Fruit fly (Drosophila melanogaster): ENCODE results near the gene CG42467.

CG42467 gene

dm6 chr2L:3693082-3693481 lies 8.0 kb upstream of the CG42467 start, which contains the start of gene CG3513:
CG3513 (minus strand) TSS chr2L:3693182.
- TF ChIP-seq CG17801 (GFP tag; optimal IDR thresholded peaks at IDR 0.05; ENCODE audit: partially characterized antibody), result no peak

- TF ChIP-seq CG17801 (GFP tag; optimal IDR thresholded peaks at IDR 0.05; ENCODE audit: partially characterized antibody), result no peak
These were observed 7.3 kb upstream of the CG42467 start, which contains the start of gene Acp24A4 for dm6 chr2L:3693805-3694204. Acp24A4 (minus strand) TSS chr2L:3693905.

- TF ChIP-seq CG17801 (GFP tag; optimal IDR thresholded peaks at IDR 0.05; ENCODE audit: partially characterized antibody), result no peak
These were observed 6.2 kb upstream of the CG42467 start, which contains the start of gene CG43165 for dm6 chr2L:3694920-3695319. CG43165 (minus strand) TSS chr2L:3695020.

dm6 chr2L:3695361-3695818 lies 5.7 kb upstream of the CG42467 start, which contains the start of gene CG16713:
CG16713 (minus strand) TSS chr2L:3695411.
- no peak for TF ChIP-seq CG17801 (GFP tag; optimal IDR thresholded peaks at IDR 0.05; ENCODE audit: partially characterized antibody)

- no peak for TF ChIP-seq CG17801 (GFP tag; optimal IDR thresholded peaks at IDR 0.05; ENCODE audit: partially characterized antibody)
These were observed 4.7 kb upstream of the CG42467 start, which contains the start of gene IM33 for dm6 chr2L:3696438-3696837. IM33 (minus strand) TSS chr2L:3696658.

dm6 chr2L:3697772-3698171 lies 3.3 kb upstream of the CG42467 start, which contains the start of gene CG3604:
CG3604 (minus strand) TSS chr2L:3697872.
- TF ChIP-seq CG17801 (GFP tag; optimal IDR thresholded peaks at IDR 0.05; ENCODE audit: partially characterized antibody), result no peak

dm6 chr2L:3698992-3699514 lies 2.0 kb upstream of the CG42467 start, which contains the start of the genes CG10031 and CG42464:
CG10031 (minus strand) TSS chr2L:3699092.
CG42464 (plus strand) TSS chr2L:3699464.
- no peak for TF ChIP-seq CG17801 (GFP tag; optimal IDR thresholded peaks at IDR 0.05; ENCODE audit: partially characterized antibody)

- TF ChIP-seq CG17801 (GFP tag; optimal IDR thresholded peaks at IDR 0.05; ENCODE audit: partially characterized antibody), result no peak
These were observed 1.2 kb upstream of the CG42467 start, which contains the start of gene CG42465 for dm6 chr2L:3699895-3700294. CG42465 (plus strand) TSS chr2L:3700195.

- TF ChIP-seq CG17801 (GFP tag; optimal IDR thresholded peaks at IDR 0.05; ENCODE audit: partially characterized antibody), result no peak
These were observed 716 bp upstream of the CG42467 start, which contains the start of gene Sfp24C1 for dm6 chr2L:3700374-3700773. Sfp24C1 (plus strand) TSS chr2L:3700674.

dm6 chr2L:3701526-3701925 lies 436 bp downstream of the CG42467 start, which contains the start of gene CG43145:
CG43145 (plus strand) TSS chr2L:3701826.
- no peak for TF ChIP-seq CG17801 (GFP tag; optimal IDR thresholded peaks at IDR 0.05; ENCODE audit: partially characterized antibody)

- TF ChIP-seq CG17801 (GFP tag; optimal IDR thresholded peaks at IDR 0.05; ENCODE audit: partially characterized antibody), result no peak
These were observed 2.2 kb downstream of the CG42467 start, which contains the start of gene CG2816 for dm6 chr2L:3703260-3703659. CG2816 (plus strand) TSS chr2L:3703659.

dm6 chr2L:3705438-3705921 lies 4.4 kb downstream of the CG42467 start, which contains the start of gene CG31778:
CG31778 (minus strand) TSS chr2L:3705488.
- TF ChIP-seq CG17801 (GFP tag; optimal IDR thresholded peaks at IDR 0.05; ENCODE audit: partially characterized antibody), result no peak

dm6 chr2L:3706963-3707362 lies 5.9 kb downstream of the CG42467 start, which contains the start of gene CG31777:
CG31777 (minus strand) TSS chr2L:3707063.
- no peak for TF ChIP-seq CG17801 (GFP tag; optimal IDR thresholded peaks at IDR 0.05; ENCODE audit: partially characterized antibody)

- peak; percentile 18 for TF ChIP-seq CG17801 (GFP tag; optimal IDR thresholded peaks at IDR 0.05; ENCODE audit: partially characterized antibody)
These were observed 10.6 kb downstream of the CG42467 start, which contains the start of gene cutlet for dm6 chr2L:3711665-3712064. cutlet (minus strand) TSS chr2L:3711748.

dm6 chr2L:3712949-3713416 lies 11.9 kb downstream of the CG42467 start, which contains the start of the genes CG31955 and CG2818:
CG31955 (minus strand) TSS chr2L:3713105.
CG2818 (plus strand) TSS chr2L:3713360.
- no peak for TF ChIP-seq CG17801 (GFP tag; optimal IDR thresholded peaks at IDR 0.05; ENCODE audit: partially characterized antibody)
